Worm (Caenorhabditis elegans) whole organism, young adult: ENCODE results near the gene F43G6.10.

ENCODE experiments used
- C06A6.2 ChIP-seq: fragments of 200-800 bp; sonication (Bioruptor generic); conservative IDR thresholded peaks from 2 replicates; pipeline ENCODE4 v1.3.6; 2022; ENCODE audit warnings: missing genetic modification characterization, missing compliant biosample characterization
- F22D6.2 ChIP-seq: sonication (generic microtip); optimal IDR thresholded peaks from 2 replicates; lab custom pipeline; 2016; ENCODE audit warnings: mild to moderate bottlenecking, missing genetic modification characterization, missing compliant biosample characterization
- F23B12.7 ChIP-seq: sonication (generic microtip); optimal IDR thresholded peaks from 2 replicates; lab custom pipeline; 2017; ENCODE audit warnings: missing genetic modification characterization, mild to moderate bottlenecking, missing compliant biosample characterization, antibody characterized with exemption, moderate library complexity; ENCODE audit not compliant: insufficient read depth
- F33H1.4 ChIP-seq: fragments of 200-800 bp; sonication (Bioruptor generic); IDR thresholded peaks from 2 replicates; pipeline ENCODE4 v1.3.6; 2022; ENCODE audit warnings: missing genetic modification reagents, missing genetic modification characterization, missing compliant biosample characterization
- F52B5.7 ChIP-seq: sonication (generic microtip); optimal IDR thresholded peaks from 2 replicates; lab custom pipeline; 2016; ENCODE audit warnings: mild to moderate bottlenecking, missing genetic modification characterization, missing compliant biosample characterization
- K12H6.12 ChIP-seq: fragments of 200-800 bp; sonication (Bioruptor generic); optimal IDR thresholded peaks from 2 replicates; lab custom pipeline; 2018; ENCODE audit warnings: mild to moderate bottlenecking, missing genetic modification characterization, missing compliant biosample characterization
- Y79H2A.3 ChIP-seq: fragments of 200-800 bp; sonication (Bioruptor generic); conservative IDR thresholded peaks from 2 replicates; pipeline ENCODE4 v1.3.6; 2022; ENCODE audit warnings: missing genetic modification reagents, missing genetic modification characterization, missing compliant biosample characterization
- akir-1 ChIP-seq: fragments of 200-800 bp; sonication (Bioruptor generic); optimal IDR thresholded peaks from 2 replicates; lab custom pipeline; 2018; ENCODE audit warnings: mild to moderate bottlenecking, missing genetic modification characterization, moderate library complexity, missing compliant biosample characterization
- attf-5 ChIP-seq: fragments of 200-800 bp; sonication (Bioruptor generic); optimal IDR thresholded peaks from 2 replicates; lab custom pipeline; 2018; ENCODE audit warnings: mild to moderate bottlenecking, missing genetic modification characterization, missing compliant biosample characterization
- bed-1 ChIP-seq: fragments of 200-800 bp; sonication (Bioruptor generic); IDR thresholded peaks from 2 replicates; pipeline ENCODE4 v1.3.6; 2022; ENCODE audit warnings: missing genetic modification reagents, missing genetic modification characterization, missing compliant biosample characterization
- cebp-1 ChIP-seq, 2 experiments: fragments of 200-800 bp in 1 of 2; sonication (Bioruptor generic) in 1 of 2; sonication (generic microtip) in 1 of 2; IDR thresholded peaks in 1 of 2; optimal IDR thresholded peaks in 1 of 2; 2 replicates each; pipeline versions ENCODE4 v1.3.6 to Lab custom; 2017 to 2022; ENCODE audit warnings: missing compliant biosample characterization in 2 of 2, missing genetic modification characterization in 2 of 2, mild to moderate bottlenecking in 1 of 2, missing genetic modification reagents in 1 of 2, moderate library complexity in 1 of 2
- cebp-2 ChIP-seq: fragments of 200-800 bp; sonication (Bioruptor generic); IDR thresholded peaks from 2 replicates; pipeline ENCODE4 v1.3.6; 2022; ENCODE audit warnings: missing genetic modification characterization, missing compliant biosample characterization
- ceh-100 ChIP-seq: fragments of 200-800 bp; sonication (Bioruptor generic); IDR thresholded peaks from 2 replicates; pipeline ENCODE4 v1.3.6; 2022; ENCODE audit warnings: missing genetic modification reagents, missing genetic modification characterization, missing compliant biosample characterization
- ceh-27 ChIP-seq: fragments of 200-800 bp; sonication (Bioruptor generic); optimal IDR thresholded peaks from 2 replicates; lab custom pipeline; 2018; ENCODE audit warnings: mild to moderate bottlenecking, missing genetic modification characterization, moderate library complexity, missing compliant biosample characterization
- ceh-40 ChIP-seq: fragments of 200-800 bp; sonication (Bioruptor generic); IDR thresholded peaks from 2 replicates; pipeline ENCODE4 v1.3.6; 2022; ENCODE audit warnings: missing genetic modification characterization, missing compliant biosample characterization
- dox-1 ChIP-seq: fragments of 200-800 bp; sonication (Bioruptor generic); IDR thresholded peaks from 2 replicates; pipeline ENCODE4 v1.3.6; 2022; ENCODE audit warnings: missing genetic modification reagents, missing genetic modification characterization, missing compliant biosample characterization
- dpl-1 ChIP-seq: fragments of 150-350 bp; optimal IDR thresholded peaks from 2 replicates; lab custom pipeline; 2014; ENCODE audit warnings: missing biosample characterization, missing genetic modification reagents, missing genetic modification characterization
- egl-44 ChIP-seq: fragments of 200-800 bp; sonication (Bioruptor generic); IDR thresholded peaks from 2 replicates; pipeline ENCODE4 v1.3.6; 2022; ENCODE audit warnings: missing genetic modification reagents, missing genetic modification characterization, missing compliant biosample characterization
- fkh-3 ChIP-seq: sonication (generic microtip); optimal IDR thresholded peaks from 2 replicates; lab custom pipeline; 2016; ENCODE audit warnings: mild to moderate bottlenecking, missing genetic modification characterization, missing compliant biosample characterization
- hlh-26 ChIP-seq: fragments of 200-800 bp; sonication (Bioruptor generic); conservative IDR thresholded peaks from 2 replicates; pipeline ENCODE4 v1.3.6; 2022; ENCODE audit warnings: missing genetic modification reagents, missing genetic modification characterization, missing compliant biosample characterization
- hmg-20 ChIP-seq: fragments of 200-800 bp; sonication (Bioruptor generic); IDR thresholded peaks from 2 replicates; pipeline ENCODE4 v1.3.6; 2022; ENCODE audit warnings: missing genetic modification reagents, missing genetic modification characterization, missing compliant biosample characterization
- let-526 ChIP-seq: fragments of 200-800 bp; sonication (Bioruptor generic); IDR thresholded peaks from 2 replicates; pipeline ENCODE4 v1.3.6; 2022; ENCODE audit warnings: missing genetic modification reagents, missing genetic modification characterization, missing compliant biosample characterization
- lin-54 ChIP-seq: fragments of 200-800 bp; sonication (Bioruptor generic); optimal IDR thresholded peaks from 2 replicates; lab custom pipeline; 2018; ENCODE audit warnings: mild to moderate bottlenecking, missing genetic modification characterization, missing compliant biosample characterization
- lir-1 ChIP-seq: fragments of 200-800 bp; sonication (Bioruptor generic); conservative IDR thresholded peaks from 2 replicates; pipeline ENCODE4 v1.3.6; 2022; ENCODE audit warnings: missing genetic modification reagents, missing genetic modification characterization, missing compliant biosample characterization
- madf-3 ChIP-seq: fragments of 200-800 bp; sonication (Bioruptor generic); IDR thresholded peaks from 2 replicates; pipeline ENCODE4 v1.3.6; 2022; ENCODE audit warnings: missing genetic modification reagents, missing genetic modification characterization, missing compliant biosample characterization
- madf-6 ChIP-seq: fragments of 200-800 bp; sonication (Bioruptor generic); IDR thresholded peaks from 2 replicates; pipeline ENCODE4 v1.3.6; 2022; ENCODE audit warnings: missing genetic modification reagents, missing genetic modification characterization, missing compliant biosample characterization
- mel-28 ChIP-seq: sonication (generic microtip); optimal IDR thresholded peaks from 2 replicates; lab custom pipeline; 2016; ENCODE audit warnings: borderline replicate concordance, mild to moderate bottlenecking, missing genetic modification characterization, missing compliant biosample characterization
- nfya-1 ChIP-seq: sonication (generic microtip); optimal IDR thresholded peaks from 2 replicates; lab custom pipeline; 2017; ENCODE audit warnings: antibody characterized with exemption, missing compliant biosample characterization, missing genetic modification characterization, borderline replicate concordance; ENCODE audit not compliant: insufficient read depth
- nfya-2 ChIP-seq: fragments of 200-800 bp; sonication (Bioruptor generic); IDR thresholded peaks from 2 replicates; pipeline ENCODE4 v1.3.6; 2022; ENCODE audit warnings: missing genetic modification reagents, missing genetic modification characterization, missing compliant biosample characterization
- nhr-179 ChIP-seq: sonication (generic microtip); optimal IDR thresholded peaks from 2 replicates; lab custom pipeline; 2016; ENCODE audit warnings: mild to moderate bottlenecking, missing genetic modification characterization, missing compliant biosample characterization
- pha-4 ChIP-seq: fragments of 150-350 bp; sonication (generic microtip); optimal IDR thresholded peaks from 2 replicates; lab custom pipeline; 2014; ENCODE audit warnings: missing biosample characterization, missing genetic modification reagents, missing genetic modification characterization
- sdz-38 ChIP-seq: sonication (generic microtip); optimal IDR thresholded peaks from 2 replicates; lab custom pipeline; 2016; ENCODE audit warnings: missing genotype, missing genetic modification characterization, missing compliant biosample characterization
- snpc-1.1 ChIP-seq: sonication (generic microtip); optimal IDR thresholded peaks from 2 replicates; lab custom pipeline; 2017; ENCODE audit warnings: missing genetic modification characterization, mild to moderate bottlenecking, missing compliant biosample characterization, antibody characterized with exemption, moderate library complexity, missing genotype, missing genetic modification reagents; ENCODE audit not compliant: insufficient read depth
- snpc-3.4 ChIP-seq: sonication (generic microtip); optimal IDR thresholded peaks from 2 replicates; lab custom pipeline; 2017; ENCODE audit warnings: missing genetic modification characterization, mild to moderate bottlenecking, missing compliant biosample characterization, antibody characterized with exemption, moderate library complexity, missing genotype, missing genetic modification reagents
- snpc-4 ChIP-seq, 5 experiments: fragments of 150-350 bp in 1 of 5; sonication (generic microtip) in 4 of 5; optimal IDR thresholded peaks; 2 replicates each; lab custom pipeline; 2014 to 2018; ENCODE audit warnings: missing genetic modification characterization in 5 of 5, missing biosample characterization in 3 of 5, antibody characterized with exemption in 2 of 5, mild to moderate bottlenecking in 2 of 5, missing compliant biosample characterization in 2 of 5, missing genotype in 2 of 5, moderate library complexity in 2 of 5, missing genetic modification reagents in 1 of 5
- tbp1 ChIP-seq: fragments of 200-800 bp; sonication (Bioruptor generic); optimal IDR thresholded peaks from 2 replicates; lab custom pipeline; 2018; ENCODE audit warnings: mild to moderate bottlenecking, missing genetic modification characterization, missing compliant biosample characterization
- unc-62 ChIP-seq: fragments of 150-350 bp; optimal IDR thresholded peaks from 2 replicates; lab custom pipeline; 2014; ENCODE audit warnings: missing biosample characterization, missing genetic modification reagents, missing genetic modification characterization
- zfh-2 ChIP-seq: fragments of 200-800 bp; sonication (Bioruptor generic); conservative IDR thresholded peaks from 2 replicates; pipeline ENCODE4 v1.3.6; 2022; ENCODE audit warnings: missing genetic modification reagents, missing genetic modification characterization, missing compliant biosample characterization
- zim-3 ChIP-seq: sonication (generic microtip); optimal IDR thresholded peaks from 2 replicates; lab custom pipeline; 2017; ENCODE audit warnings: mild to moderate bottlenecking, missing genetic modification characterization, moderate library complexity, missing compliant biosample characterization
- ztf-22 ChIP-seq: fragments of 200-800 bp; sonication (Bioruptor generic); optimal IDR thresholded peaks from 2 replicates; lab custom pipeline; 2018; ENCODE audit warnings: mild to moderate bottlenecking, missing genetic modification characterization, moderate library complexity, missing compliant biosample characterization

F43G6.10 gene

ce11 chrII:11782493-11782892 is 26.7 kb upstream of the F43G6.10 start, which contains the start of gene F43G6.16 (continued):
- no peak for TF ChIP-seq bed-1
- no peak for TF ChIP-seq hlh-26 (GFP tag; lab: Robert Waterston, UW)
- no peak for TF ChIP-seq cebp-1 (GFP tag; IDR thresholded peaks at IDR 0.05; lab: Robert Waterston, UW)
- TF ChIP-seq cebp-1 (tag; optimal IDR thresholded peaks at IDR 0.05; lab: Kevin White, UChicago) = no peak
- no peak for TF ChIP-seq ceh-27 (GFP tag; lab: Kevin White, UChicago)
- no peak for TF ChIP-seq mel-28 (tag; lab: Kevin White, UChicago)
- TF ChIP-seq snpc-4 (GFP tag; optimal IDR thresholded peaks at IDR 0.05; lab: Kevin White, UChicago) = peak; percentile 28
- TF ChIP-seq snpc-4 (tag; optimal IDR thresholded peaks at IDR 0.05; lab: Kevin White, UChicago) = peak; percentile 21 to 63 (median 40)
- peak; percentile 95 for TF ChIP-seq lin-54 (GFP tag; lab: Kevin White, UChicago)
- no peak for TF ChIP-seq nfya-2 (GFP tag; lab: Robert Waterston, UW)
- peak; percentile 89 for TF ChIP-seq F33H1.4 (GFP tag; lab: Robert Waterston, UW)
- no peak for TF ChIP-seq nfya-1
- TF ChIP-seq madf-6 = peak; percentile 100
- TF ChIP-seq F23B12.7 (tag; lab: Kevin White, UChicago) = peak; percentile 74
- no peak for TF ChIP-seq K12H6.12 (tag; lab: Kevin White, UChicago)
- TF ChIP-seq C06A6.2 = no peak
- no peak for TF ChIP-seq egl-44 (GFP tag; lab: Robert Waterston, UW)
- no peak for TF ChIP-seq F22D6.2 (tag; lab: Kevin White, UChicago)
- no peak for TF ChIP-seq ztf-22 (GFP tag; lab: Kevin White, UChicago)
- no peak for TF ChIP-seq cebp-2 (GFP tag; lab: Robert Waterston, UW)
- no peak for TF ChIP-seq let-526
- TF ChIP-seq Y79H2A.3 (GFP tag; lab: Robert Waterston, UW) = peak; percentile 58; the same call in 1 of the 2 replicates
- no peak for TF ChIP-seq nhr-179 (tag; lab: Kevin White, UChicago)
- TF ChIP-seq zfh-2 = no peak
- TF ChIP-seq madf-3 = peak; percentile 90
- no peak for TF ChIP-seq ceh-40 (GFP tag; lab: Robert Waterston, UW)
- TF ChIP-seq pha-4 (tag; lab: Kevin White, UChicago) = no peak
- no peak for TF ChIP-seq zim-3 (tag; lab: Kevin White, UChicago)
- TF ChIP-seq tbp1 (GFP tag; lab: Kevin White, UChicago) = peak; percentile 53
- TF ChIP-seq unc-62 = no peak
- TF ChIP-seq snpc-1.1 (tag; lab: Kevin White, UChicago) = peak; percentile 33
- no peak for TF ChIP-seq attf-5 (GFP tag; lab: Kevin White, UChicago)
- peak; percentile 77 for TF ChIP-seq lir-1 (GFP tag; lab: Robert Waterston, UW)
- TF ChIP-seq F52B5.7 (tag; lab: Kevin White, UChicago) = no peak
- TF ChIP-seq akir-1 (GFP tag; lab: Kevin White, UChicago) = no peak
- no peak for TF ChIP-seq sdz-38 (tag; lab: Kevin White, UChicago)
- peak; percentile 92 for TF ChIP-seq snpc-3.4 (tag; lab: Kevin White, UChicago)
- TF ChIP-seq dpl-1 (GFP tag; lab: Kevin White, UChicago) = peak; percentile 97
- TF ChIP-seq fkh-3 (tag; lab: Kevin White, UChicago) = no peak
- no peak for TF ChIP-seq hmg-20
- TF ChIP-seq dox-1 = peak; percentile 89
- TF ChIP-seq ceh-100 = peak; percentile 60
- TF ChIP-seq, all 124 proteins: peak for 47
